Worm (Caenorhabditis elegans) whole organism, young adult: ENCODE results near the gene cest-2.2.
"Not testable (repeated sequence)": the region's sequence is repeated elsewhere in the genome, so short reads cannot be mapped to it uniquely, and the experiment has no call there.

Experiments
- ama-1 ChIP-seq, 3 experiments: fragments of 150-350 bp in 1 of 3; sonication (generic microtip) in 2 of 3; optimal IDR thresholded peaks; 2 replicates each; lab custom pipeline; 2014 to 2018; ENCODE audit warnings: missing biosample characterization in 2 of 3, missing genetic modification characterization in 2 of 3, missing genetic modification reagents in 2 of 3
- hlh-26 ChIP-seq: fragments of 200-800 bp; sonication (Bioruptor generic); conservative IDR thresholded peaks from 2 replicates; pipeline ENCODE4 v1.3.6; 2022; ENCODE audit warnings: missing genetic modification reagents, missing genetic modification characterization, missing compliant biosample characterization
- pha-4 ChIP-seq: fragments of 150-350 bp; sonication (generic microtip); optimal IDR thresholded peaks from 2 replicates; lab custom pipeline; 2014; ENCODE audit warnings: missing biosample characterization, missing genetic modification reagents, missing genetic modification characterization

- not testable (repeated sequence) for TF ChIP-seq hlh-26 (GFP tag; lab: Robert Waterston, UW); pha-4 (tag; lab: Kevin White, UChicago); ama-1 (optimal IDR thresholded peaks at IDR 0.05; lab: Kevin White, UChicago); ama-1 (GFP tag; optimal IDR thresholded peaks at IDR 0.05; lab: Kevin White, UChicago)
Measured at ce11 chrV:14155150-14155549, 20.0 kb downstream of the cest-2.2 start.
